Worm (Caenorhabditis elegans) whole organism, L3 larva: Measurements from ENCODE around the gene K10H10.12.

Experiments
- ZK546.5 ChIP-seq: sonication (generic microtip); optimal IDR thresholded peaks from 2 replicates; lab custom pipeline; 2017; ENCODE audit warnings: missing biosample characterization, missing genetic modification characterization
- fos-1 ChIP-seq: fragments of 150-350 bp; optimal IDR thresholded peaks from 2 replicates; lab custom pipeline; 2014; ENCODE audit warnings: missing biosample characterization, missing genetic modification characterization
- nhr-43 ChIP-seq: sonication (generic microtip); optimal IDR thresholded peaks from 2 replicates; lab custom pipeline; 2016; ENCODE audit warnings: mild to moderate bottlenecking, missing genetic modification characterization, missing compliant biosample characterization; ENCODE audit not compliant: poor library complexity, severe bottlenecking
- pqm-1 ChIP-seq: fragments of 150-350 bp; optimal IDR thresholded peaks from 2 replicates; lab custom pipeline; 2017; ENCODE audit warnings: missing biosample characterization, missing genetic modification characterization, inconsistent platforms
- skn-1 ChIP-seq: fragments of 150-350 bp; optimal IDR thresholded peaks from 2 replicates; lab custom pipeline; 2014; ENCODE audit warnings: missing biosample characterization, missing genetic modification characterization
- unc-62 ChIP-seq: fragments of 150-350 bp; sonication (generic microtip); optimal IDR thresholded peaks from 4 replicates; lab custom pipeline; 2014; ENCODE audit warnings: missing biosample characterization, missing genetic modification reagents, missing genetic modification characterization

ce11 chrII:14494014-14494413 lies 12.1 kb downstream of the K10H10.12 start:
- no peak for TF ChIP-seq pqm-1 (tag; lab: Kevin White, UChicago)
- no peak for TF ChIP-seq ZK546.5 (tag; lab: Kevin White, UChicago)
- TF ChIP-seq unc-62 (GFP tag; lab: Kevin White, UChicago): no peak
- no peak for TF ChIP-seq skn-1
- no peak for TF ChIP-seq fos-1 (tag; lab: Kevin White, UChicago)
- TF ChIP-seq nhr-43 (tag; lab: Kevin White, UChicago): no peak
